Worm (Caenorhabditis elegans) whole organism, L4 larva: ENCODE measurements around the gene srj-33.

Source experiments
- F10B5.3 ChIP-seq: sonication (generic microtip); optimal IDR thresholded peaks from 2 replicates; lab custom pipeline; 2016; ENCODE audit warnings: mild to moderate bottlenecking, missing genetic modification characterization, missing compliant biosample characterization
- R02D3.7 ChIP-seq: fragments of 150-350 bp; sonication (generic microtip); optimal IDR thresholded peaks from 3 replicates; lab custom pipeline; 2014; ENCODE audit warnings: missing biosample characterization, missing genetic modification characterization
- T20F7.1 ChIP-seq: fragments of 200-800 bp; sonication (Bioruptor generic); optimal IDR thresholded peaks from 2 replicates; lab custom pipeline; 2018; ENCODE audit warnings: mild to moderate bottlenecking, missing genetic modification characterization, missing compliant biosample characterization
- Y105C5A.15 ChIP-seq: fragments of 200-800 bp; sonication (Bioruptor generic); IDR thresholded peaks from 2 replicates; pipeline ENCODE4 v1.3.6; 2022; ENCODE audit warnings: missing genetic modification characterization, missing compliant biosample characterization
- ZK546.5 ChIP-seq, 2 experiments: sonication (generic microtip); optimal IDR thresholded peaks; 2 replicates each; lab custom pipeline; 2017; ENCODE audit warnings: missing biosample characterization in 2 of 2, missing genetic modification characterization in 2 of 2
- aha-1 ChIP-seq: fragments of 150-350 bp; peaks from one replicate; lab custom pipeline; 2014; ENCODE audit warnings: missing biosample characterization, missing genetic modification characterization
- aly-2 ChIP-seq: sonication (generic microtip); optimal IDR thresholded peaks from 2 replicates; lab custom pipeline; 2018; ENCODE audit warnings: missing biosample characterization, missing genetic modification characterization
- arid-1 ChIP-seq: fragments of 200-800 bp; sonication (Bioruptor generic); conservative IDR thresholded peaks from 2 replicates; pipeline ENCODE4 v1.3.6; 2022; ENCODE audit warnings: missing genetic modification reagents, missing genetic modification characterization, missing compliant biosample characterization
- attf-4 ChIP-seq: sonication (generic microtip); optimal IDR thresholded peaks from 3 replicates; lab custom pipeline; 2017; ENCODE audit warnings: missing biosample characterization, missing genetic modification characterization
- ceh-28 ChIP-seq: fragments of 150-350 bp; optimal IDR thresholded peaks from 2 replicates; lab custom pipeline; 2014; ENCODE audit warnings: missing biosample characterization, missing genetic modification reagents, missing genetic modification characterization
- cey-2 ChIP-seq: sonication (generic microtip); optimal IDR thresholded peaks from 3 replicates; lab custom pipeline; 2017; ENCODE audit warnings: missing genetic modification characterization, mild to moderate bottlenecking, missing compliant biosample characterization, antibody characterized with exemption, borderline replicate concordance; ENCODE audit not compliant: insufficient read depth
- ctbp-1 ChIP-seq: fragments of 200-800 bp; sonication (Bioruptor generic); IDR thresholded peaks from 2 replicates; pipeline ENCODE4 v1.3.6; 2022; ENCODE audit warnings: missing genetic modification reagents, missing genetic modification characterization, missing compliant biosample characterization
- daf-12 ChIP-seq: fragments of 150-350 bp; optimal IDR thresholded peaks from 2 replicates; lab custom pipeline; 2014; ENCODE audit warnings: missing biosample characterization, missing genetic modification reagents, missing genetic modification characterization
- daf-16 ChIP-seq, 3 experiments: sonication (generic microtip); optimal IDR thresholded peaks; 2 replicates each; lab custom pipeline; 2016 to 2017; ENCODE audit warnings: missing genetic modification characterization in 3 of 3, missing genetic modification reagents in 3 of 3, mild to moderate bottlenecking in 2 of 3, missing compliant biosample characterization in 2 of 3, missing biosample characterization in 1 of 3, moderate library complexity in 1 of 3
- dmd-6 ChIP-seq: fragments of 200-800 bp; sonication (Bioruptor generic); IDR thresholded peaks from 2 replicates; pipeline ENCODE4 v1.3.6; 2022; ENCODE audit warnings: missing genetic modification reagents, missing genetic modification characterization, missing compliant biosample characterization
- dpl-1 ChIP-seq: fragments of 150-350 bp; optimal IDR thresholded peaks from 2 replicates; lab custom pipeline; 2014; ENCODE audit warnings: missing biosample characterization, missing genetic modification reagents, missing genetic modification characterization
- duxl-1 ChIP-seq: sonication (generic microtip); optimal IDR thresholded peaks from 2 replicates; lab custom pipeline; 2016; ENCODE audit warnings: mild to moderate bottlenecking, missing genetic modification characterization, moderate library complexity, missing compliant biosample characterization; ENCODE audit not compliant: poor library complexity
- dve-1 ChIP-seq: sonication (generic microtip); optimal IDR thresholded peaks from 2 replicates; lab custom pipeline; 2017; ENCODE audit warnings: antibody characterized with exemption, mild to moderate bottlenecking, missing genetic modification characterization, missing compliant biosample characterization; ENCODE audit not compliant: insufficient read depth
- egl-27 ChIP-seq: sonication (generic microtip); optimal IDR thresholded peaks from 3 replicates; lab custom pipeline; 2017; ENCODE audit warnings: missing biosample characterization, missing genetic modification reagents, missing genetic modification characterization
- fkh-10 ChIP-seq: fragments of 150-350 bp; optimal IDR thresholded peaks from 2 replicates; lab custom pipeline; 2014; ENCODE audit warnings: missing biosample characterization, missing genetic modification reagents, missing genetic modification characterization
- hif-1 ChIP-seq, 2 experiments: sonication (generic microtip); optimal IDR thresholded peaks; 2 replicates each; lab custom pipeline; 2016 to 2017; ENCODE audit warnings: missing compliant biosample characterization in 2 of 2, missing genetic modification characterization in 2 of 2, missing genetic modification reagents in 2 of 2, missing genotype in 2 of 2, mild to moderate bottlenecking in 1 of 2
- hlh-11 ChIP-seq: fragments of 200-800 bp; sonication (Bioruptor generic); optimal IDR thresholded peaks from 2 replicates; lab custom pipeline; 2018; ENCODE audit warnings: mild to moderate bottlenecking, missing genetic modification characterization, missing compliant biosample characterization
- hlh-30 ChIP-seq: sonication (generic microtip); optimal IDR thresholded peaks from 2 replicates; lab custom pipeline; 2017; ENCODE audit warnings: antibody characterized with exemption, mild to moderate bottlenecking, missing genetic modification characterization, missing compliant biosample characterization; ENCODE audit not compliant: insufficient read depth
- lim-7 ChIP-seq: fragments of 200-800 bp; sonication (Bioruptor generic); IDR thresholded peaks from 2 replicates; pipeline ENCODE4 v1.3.6; 2022; ENCODE audit warnings: missing genetic modification characterization, missing compliant biosample characterization
- lin-39 ChIP-seq: fragments of 150-350 bp; optimal IDR thresholded peaks from 2 replicates; lab custom pipeline; 2014; ENCODE audit warnings: missing biosample characterization, missing genetic modification reagents, missing genetic modification characterization
- mdt-29 ChIP-seq: fragments of 200-800 bp; sonication (Bioruptor generic); IDR thresholded peaks from 2 replicates; pipeline ENCODE4 v1.3.6; 2022; ENCODE audit warnings: missing genetic modification reagents, missing genetic modification characterization, missing compliant biosample characterization
- mxl-3 ChIP-seq: fragments of 200-800 bp; sonication (Bioruptor generic); optimal IDR thresholded peaks from 2 replicates; lab custom pipeline; 2018; ENCODE audit warnings: mild to moderate bottlenecking, missing genetic modification characterization, missing compliant biosample characterization
- nhr-11 ChIP-seq: fragments of 150-350 bp; optimal IDR thresholded peaks from 2 replicates; lab custom pipeline; 2014; ENCODE audit warnings: missing biosample characterization, missing genetic modification characterization
- nhr-28 ChIP-seq: fragments of 150-350 bp; optimal IDR thresholded peaks from 2 replicates; lab custom pipeline; 2014; ENCODE audit warnings: missing biosample characterization, missing genetic modification characterization
- nhr-42 ChIP-seq: fragments of 200-800 bp; sonication (Bioruptor generic); IDR thresholded peaks from 2 replicates; pipeline ENCODE4 v1.3.6; 2022; ENCODE audit warnings: missing genetic modification characterization, missing compliant biosample characterization
- nhr-48 ChIP-seq: sonication (generic microtip); optimal IDR thresholded peaks from 2 replicates; lab custom pipeline; 2016; ENCODE audit warnings: mild to moderate bottlenecking, missing genetic modification characterization, missing compliant biosample characterization
- nhr-76 ChIP-seq: fragments of 150-350 bp; optimal IDR thresholded peaks from 2 replicates; lab custom pipeline; 2014; ENCODE audit warnings: missing biosample characterization, missing genetic modification characterization
- nhr-77 ChIP-seq: fragments of 150-350 bp; optimal IDR thresholded peaks from 2 replicates; lab custom pipeline; 2014; ENCODE audit warnings: missing biosample characterization, missing genetic modification characterization
- pha-4 ChIP-seq, 2 experiments: fragments of 150-350 bp in 1 of 2; fragments of 200-800 bp in 1 of 2; sonication (Bioruptor generic) in 1 of 2; IDR thresholded peaks in 1 of 2; optimal IDR thresholded peaks in 1 of 2; 2 replicates each; pipeline versions ENCODE4 v1.3.6 to Lab custom; 2014 to 2022; ENCODE audit warnings: missing genetic modification characterization in 2 of 2, missing genetic modification reagents in 2 of 2, missing biosample characterization in 1 of 2, missing compliant biosample characterization in 1 of 2
- pqm-1 ChIP-seq: sonication (generic microtip); optimal IDR thresholded peaks from 2 replicates; lab custom pipeline; 2017; ENCODE audit warnings: missing biosample characterization, missing genetic modification characterization
- set-16 ChIP-seq: fragments of 200-800 bp; sonication (Bioruptor generic); IDR thresholded peaks from 2 replicates; pipeline ENCODE4 v1.3.6; 2022; ENCODE audit warnings: missing genetic modification reagents, missing genetic modification characterization, missing compliant biosample characterization
- snpc-1.2 ChIP-seq: fragments of 200-800 bp; sonication (Bioruptor generic); IDR thresholded peaks from 2 replicates; pipeline ENCODE4 v1.3.6; 2022; ENCODE audit warnings: missing genetic modification reagents, missing genetic modification characterization, missing compliant biosample characterization
- unc-130 ChIP-seq: sonication (generic microtip); optimal IDR thresholded peaks from 2 replicates; lab custom pipeline; 2016; ENCODE audit warnings: missing genetic modification reagents, missing genetic modification characterization, missing compliant biosample characterization
- unc-39 ChIP-seq: sonication (generic microtip); optimal IDR thresholded peaks from 2 replicates; lab custom pipeline; 2017; ENCODE audit warnings: missing biosample characterization, missing genetic modification characterization
- unc-62 ChIP-seq, 3 experiments: fragments of 150-350 bp in 1 of 3; sonication (generic microtip); optimal IDR thresholded peaks in 2 of 3; peaks in 1 of 3; 1 replicate in 1 of 3; 2 replicates in 2 of 3; lab custom pipeline; 2014 to 2017; ENCODE audit warnings: missing biosample characterization in 3 of 3, missing genetic modification characterization in 3 of 3, missing genetic modification reagents in 3 of 3, missing genotype in 1 of 3
- zfp-2 ChIP-seq: sonication (generic microtip); optimal IDR thresholded peaks from 2 replicates; lab custom pipeline; 2016; ENCODE audit warnings: mild to moderate bottlenecking, missing genetic modification characterization, missing compliant biosample characterization

srj-33 gene

ce11 chrV:9930612-9931065 lies 6.7 kb downstream of the srj-33 start, which contains the start of the genes rmh-2 and suds-3:
rmh-2 (minus strand) TSS chrV:9930775.
suds-3 (plus strand) TSS chrV:9931015.
- TF ChIP-seq nhr-28 (tag; lab: Kevin White, UChicago) (peak; percentile 23), pha-4 (GFP tag; IDR thresholded peaks at IDR 0.05; lab: Robert Waterston, UW) (0 out of 2 replicates have a peak, but pooled peaks have one; percentile 32), pha-4 (tag; optimal IDR thresholded peaks at IDR 0.05; lab: Kevin White, UChicago) (no peak), daf-12 (no peak), ceh-28 (tag; lab: Kevin White, UChicago) (no peak), mdt-29 (GFP tag; lab: Robert Waterston, UW) (no peak), lin-39 (tag; lab: Kevin White, UChicago) (no peak), egl-27 (no peak), dpl-1 (GFP tag; lab: Kevin White, UChicago) (peak; percentile 79), hlh-30 (tag; lab: Kevin White, UChicago) (peak; percentile 27), ZK546.5 (tag; optimal IDR thresholded peaks at IDR 0.05; lab: Kevin White, UChicago) (no peak), nhr-77 (tag; lab: Kevin White, UChicago) (peak; percentile 1), zfp-2 (tag; lab: Kevin White, UChicago) (no peak), attf-4 (tag; lab: Kevin White, UChicago) (no peak), R02D3.7 (tag; lab: Kevin White, UChicago) (peak; percentile 85), duxl-1 (tag; lab: Kevin White, UChicago) (no peak)
- TF ChIP-seq, all 104 proteins: peak for 6

ce11 chrV:9927954-9928353 lies 9.4 kb downstream of the srj-33 start:
- TF ChIP-seq nhr-28 (tag; lab: Kevin White, UChicago) (peak; percentile 30), pqm-1 (tag; lab: Kevin White, UChicago) (peak; percentile 16), hlh-30 (tag; lab: Kevin White, UChicago) (peak; percentile 39), unc-130 (no peak), set-16 (no peak), dve-1 (tag; lab: Kevin White, UChicago) (peak; percentile 69), nhr-11 (tag; lab: Kevin White, UChicago) (no peak), hif-1 (tag; optimal IDR thresholded peaks at IDR 0.05; lab: Kevin White, UChicago) (no peak), nhr-77 (tag; lab: Kevin White, UChicago) (peak; percentile 48), snpc-1.2 (no peak), ctbp-1 (no peak), daf-16 (GFP tag; optimal IDR thresholded peaks at IDR 0.05; lab: Kevin White, UChicago) (no peak), daf-16 (tag; optimal IDR thresholded peaks at IDR 0.05; lab: Kevin White, UChicago) (peak; percentile 90)
- TF ChIP-seq, all 104 proteins: peak for 6

ce11 chrV:9927381-9927780 lies 10.0 kb downstream of the srj-33 start:
- TF ChIP-seq mxl-3 (GFP tag; lab: Kevin White, UChicago) (no peak), unc-62 (GFP tag; optimal IDR thresholded peaks at IDR 0.05 in 1 of 2; lab: Kevin White, UChicago) (peak in 1 of 2 experiments; percentile 25), unc-62 (tag; optimal IDR thresholded peaks at IDR 0.05; lab: Kevin White, UChicago) (no peak)

ce11 chrV:9926240-9926639 lies 11.1 kb downstream of the srj-33 start, which contains the start of gene C50H2.13:
C50H2.13 (plus strand) TSS chrV:9926540.
- TF ChIP-seq Y105C5A.15 (GFP tag; lab: Robert Waterston, UW) (no peak), aha-1 (tag; lab: Kevin White, UChicago) (peak; percentile 46)

ce11 chrV:9925647-9926046 lies 11.7 kb downstream of the srj-33 start:
- TF ChIP-seq nhr-48 (tag; lab: Kevin White, UChicago) (peak; percentile 12), lim-7 (no peak), arid-1 (GFP tag; lab: Robert Waterston, UW) (no peak), nhr-76 (tag; lab: Kevin White, UChicago) (no peak), aly-2 (tag; lab: Kevin White, UChicago) (no peak), F10B5.3 (tag; lab: Kevin White, UChicago) (no peak), daf-16 (GFP tag; optimal IDR thresholded peaks at IDR 0.05; lab: Kevin White, UChicago) (peak in 1 of 2 experiments; percentile 17), daf-16 (tag; optimal IDR thresholded peaks at IDR 0.05; lab: Kevin White, UChicago) (peak; percentile 59), unc-39 (no peak), hlh-11 (tag; lab: Kevin White, UChicago) (peak; percentile 74), fkh-10 (GFP tag; lab: Kevin White, UChicago) (no peak), T20F7.1 (GFP tag; lab: Kevin White, UChicago) (no peak), ceh-28 (tag; lab: Kevin White, UChicago) (no peak), pqm-1 (tag; lab: Kevin White, UChicago) (peak; percentile 97), cey-2 (peak; percentile 35), nhr-28 (tag; lab: Kevin White, UChicago) (peak; percentile 76), nhr-42 (GFP tag; lab: Robert Waterston, UW) (no peak), dmd-6 (GFP tag; lab: Robert Waterston, UW) (peak; percentile 61)
